Worm (Caenorhabditis elegans) whole organism, L3 larva: Measurements from ENCODE around the gene tmd-2.

Experiments
- ceh-9 ChIP-seq: sonication (generic microtip); optimal IDR thresholded peaks from 2 replicates; lab custom pipeline; 2018; ENCODE audit warnings: missing biosample characterization, missing genetic modification characterization
- fkh-10 ChIP-seq: sonication (generic microtip); optimal IDR thresholded peaks from 2 replicates; lab custom pipeline; 2017; ENCODE audit warnings: missing biosample characterization, missing genetic modification reagents, missing genetic modification characterization
- fkh-2 ChIP-seq: fragments of 150-350 bp; optimal IDR thresholded peaks from 2 replicates; lab custom pipeline; 2014; ENCODE audit warnings: missing biosample characterization, missing genetic modification reagents, missing genetic modification characterization
- nfya-1 ChIP-seq: sonication (generic microtip); optimal IDR thresholded peaks from 2 replicates; lab custom pipeline; 2017; ENCODE audit warnings: missing genetic modification characterization, mild to moderate bottlenecking, missing compliant biosample characterization, antibody characterized with exemption, moderate library complexity; ENCODE audit not compliant: insufficient read depth
- nhr-77 ChIP-seq: fragments of 150-350 bp; optimal IDR thresholded peaks from 2 replicates; lab custom pipeline; 2014; ENCODE audit warnings: missing biosample characterization, missing genetic modification characterization
- unc-39 ChIP-seq: sonication (generic microtip); optimal IDR thresholded peaks from 4 replicates; lab custom pipeline; 2017; ENCODE audit warnings: missing biosample characterization, missing genetic modification characterization
- ztf-11 ChIP-seq: fragments of 150-350 bp; optimal IDR thresholded peaks from 2 replicates; lab custom pipeline; 2014; ENCODE audit warnings: missing biosample characterization, missing genetic modification characterization

DNA sequence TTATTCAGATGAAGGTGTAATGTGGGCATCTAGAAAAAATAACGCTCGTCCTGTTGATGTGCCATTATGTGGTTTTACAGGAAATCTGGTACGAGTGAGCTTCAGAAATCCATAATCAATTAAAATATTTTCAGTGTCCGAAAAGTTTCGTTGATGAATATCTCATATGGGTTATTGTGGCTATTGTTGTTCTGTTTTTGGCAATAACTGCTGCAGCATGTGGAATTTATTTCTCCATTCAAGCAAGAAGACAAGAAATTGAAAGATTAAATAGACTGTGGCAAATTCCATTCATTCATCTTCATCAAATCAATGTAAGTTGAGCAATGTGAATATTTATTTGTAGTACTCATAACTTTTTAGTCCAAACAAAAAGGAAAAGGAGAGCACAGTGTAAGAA is 54.8 kb downstream of the tmd-2 start:
- no peak for TF ChIP-seq ztf-11
- TF ChIP-seq fkh-2 = no peak
- no peak for TF ChIP-seq fkh-10 (GFP tag; lab: Kevin White, UChicago)
- TF ChIP-seq nfya-1 = no peak
- no peak for TF ChIP-seq nhr-77
- no peak for TF ChIP-seq unc-39
- no peak for TF ChIP-seq ceh-9 (tag; lab: Kevin White, UChicago)
